Worm (Caenorhabditis elegans): ENCODE results near the gene din-1.

DNA sequence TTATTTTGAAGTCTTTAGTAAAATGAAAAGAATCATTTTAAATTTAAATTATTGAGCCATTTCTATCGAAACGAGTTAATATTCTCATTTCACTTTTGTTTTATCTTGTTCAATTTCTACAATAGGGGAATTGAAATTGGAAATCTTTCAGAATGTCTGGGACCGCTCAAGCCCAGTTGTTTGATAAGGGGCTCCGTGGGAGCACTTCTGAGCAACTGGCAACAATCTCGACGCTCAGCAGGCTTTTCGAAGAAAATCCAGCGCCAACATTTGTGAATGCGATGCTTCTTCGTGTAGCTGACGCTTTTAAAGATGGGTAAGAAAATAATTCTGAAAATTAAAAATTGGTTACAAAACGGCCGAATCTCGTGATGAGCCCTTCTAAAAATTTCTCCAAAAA lies 50.7 kb downstream of the din-1 start, which contains the start of gene ints-7:
- TF ChIP-seq nhr-11 (tag; optimal IDR thresholded peaks at IDR 0.05) (no peak), nhr-25 (tag; optimal IDR thresholded peaks at IDR 0.05) (no peak), blmp-1 (tag; optimal IDR thresholded peaks at IDR 0.05; ENCODE audit: insufficient read depth) (no peak), unc-62 (GFP tag; optimal IDR thresholded peaks at IDR 0.05) (no peak), ZK546.5 (tag; optimal IDR thresholded peaks at IDR 0.05) (no peak), R02D3.7 (tag; optimal IDR thresholded peaks at IDR 0.05) (no peak), nhr-12 (tag; optimal IDR thresholded peaks at IDR 0.05) (no peak), elt-1 (tag; optimal IDR thresholded peaks at IDR 0.05) (no peak), unc-39 (tag; optimal IDR thresholded peaks at IDR 0.05) (no peak), nhr-23 (tag; optimal IDR thresholded peaks at IDR 0.05) (no peak), nhr-77 (tag; optimal IDR thresholded peaks at IDR 0.05) (no peak), ama-1 (optimal IDR thresholded peaks at IDR 0.05) (no peak), ztf-4 (tag; optimal IDR thresholded peaks at IDR 0.05) (no peak), ztf-11 (tag; optimal IDR thresholded peaks at IDR 0.05) (no peak)
